Worm (Caenorhabditis elegans) whole organism, late embryonic: ENCODE measurements around the gene C25H3.1.

Experiments used
- C08G9.2 ChIP-seq: sonication (generic microtip); optimal IDR thresholded peaks from 2 replicates; lab custom pipeline; 2016; ENCODE audit warnings: mild to moderate bottlenecking, missing genetic modification characterization, moderate library complexity, missing compliant biosample characterization
- C38D4.7 ChIP-seq: fragments of 200-800 bp; sonication (Bioruptor generic); optimal IDR thresholded peaks from 2 replicates; lab custom pipeline; 2018; ENCODE audit warnings: mild to moderate bottlenecking, missing genetic modification characterization, moderate library complexity, missing compliant biosample characterization
- F13H6.1 ChIP-seq: sonication (generic microtip); optimal IDR thresholded peaks from 2 replicates; lab custom pipeline; 2016; ENCODE audit warnings: missing genetic modification characterization, missing compliant biosample characterization
- K09A11.1 ChIP-seq: sonication (generic microtip); optimal IDR thresholded peaks from 2 replicates; lab custom pipeline; 2017; ENCODE audit warnings: antibody characterized with exemption, mild to moderate bottlenecking, missing genetic modification characterization, missing compliant biosample characterization; ENCODE audit not compliant: insufficient read depth
- ahr-1 ChIP-seq: sonication (generic microtip); optimal IDR thresholded peaks from 2 replicates; lab custom pipeline; 2016; ENCODE audit warnings: missing genetic modification characterization, missing compliant biosample characterization
- ceh-14 ChIP-seq: sonication (generic microtip); optimal IDR thresholded peaks from 2 replicates; lab custom pipeline; 2016; ENCODE audit warnings: missing genotype, missing genetic modification characterization, missing compliant biosample characterization
- ceh-2 ChIP-seq: sonication (generic microtip); optimal IDR thresholded peaks from 2 replicates; lab custom pipeline; 2016; ENCODE audit warnings: missing genotype, missing genetic modification characterization, missing compliant biosample characterization
- ceh-24 ChIP-seq: sonication (generic microtip); optimal IDR thresholded peaks from 2 replicates; lab custom pipeline; 2016; ENCODE audit warnings: mild to moderate bottlenecking, missing genetic modification characterization, missing compliant biosample characterization
- ceh-30 ChIP-seq: fragments of 150-350 bp; optimal IDR thresholded peaks from 2 replicates; lab custom pipeline; 2014; ENCODE audit warnings: missing biosample characterization, missing genetic modification characterization
- ceh-31 ChIP-seq: sonication (generic microtip); optimal IDR thresholded peaks from 2 replicates; lab custom pipeline; 2016; ENCODE audit warnings: missing genetic modification characterization, missing compliant biosample characterization
- ceh-48 ChIP-seq: sonication (generic microtip); optimal IDR thresholded peaks from 2 replicates; lab custom pipeline; 2016; ENCODE audit warnings: missing genetic modification characterization, inconsistent platforms, missing compliant biosample characterization
- dmd-4 ChIP-seq: sonication (generic microtip); optimal IDR thresholded peaks from 2 replicates; lab custom pipeline; 2016; ENCODE audit warnings: borderline replicate concordance, missing genetic modification characterization, missing compliant biosample characterization
- elt-4 ChIP-seq: sonication (generic microtip); optimal IDR thresholded peaks from 2 replicates; lab custom pipeline; 2016; ENCODE audit warnings: missing genetic modification characterization, missing compliant biosample characterization
- ets-4 ChIP-seq: sonication (generic microtip); optimal IDR thresholded peaks from 2 replicates; lab custom pipeline; 2016; ENCODE audit warnings: missing genetic modification characterization, missing compliant biosample characterization
- eyg-1 ChIP-seq: sonication (generic microtip); optimal IDR thresholded peaks from 2 replicates; lab custom pipeline; 2016; ENCODE audit warnings: missing genotype, missing genetic modification characterization, missing compliant biosample characterization
- hlh-15 ChIP-seq: sonication (generic microtip); optimal IDR thresholded peaks from 2 replicates; lab custom pipeline; 2016; ENCODE audit warnings: missing genetic modification characterization, missing compliant biosample characterization
- hlh-30 ChIP-seq: sonication (generic microtip); optimal IDR thresholded peaks from 2 replicates; lab custom pipeline; 2017; ENCODE audit warnings: antibody characterized with exemption, missing genetic modification characterization, missing compliant biosample characterization; ENCODE audit not compliant: insufficient read depth
- hlh-6 ChIP-seq: sonication (generic microtip); optimal IDR thresholded peaks from 2 replicates; lab custom pipeline; 2016; ENCODE audit warnings: missing genotype, missing genetic modification characterization, missing compliant biosample characterization
- lin-11 ChIP-seq: fragments of 200-800 bp; sonication (Bioruptor generic); optimal IDR thresholded peaks from 2 replicates; lab custom pipeline; 2018; ENCODE audit warnings: mild to moderate bottlenecking, missing genetic modification characterization, missing compliant biosample characterization
- madf-2 ChIP-seq: sonication (generic microtip); optimal IDR thresholded peaks from 2 replicates; lab custom pipeline; 2017; ENCODE audit warnings: missing genetic modification characterization, missing compliant biosample characterization
- nfya-1 ChIP-seq: sonication (generic microtip); optimal IDR thresholded peaks from 2 replicates; lab custom pipeline; 2017; ENCODE audit warnings: missing genetic modification characterization, mild to moderate bottlenecking, missing compliant biosample characterization, antibody characterized with exemption, moderate library complexity
- nhr-11 ChIP-seq: fragments of 150-350 bp; optimal IDR thresholded peaks from 2 replicates; lab custom pipeline; 2014; ENCODE audit warnings: missing biosample characterization, missing genetic modification characterization
- nhr-232 ChIP-seq: sonication (generic microtip); optimal IDR thresholded peaks from 2 replicates; lab custom pipeline; 2016; ENCODE audit warnings: missing genetic modification characterization, missing compliant biosample characterization
- pat-9 ChIP-seq: fragments of 200-800 bp; sonication (Bioruptor generic); optimal IDR thresholded peaks from 2 replicates; lab custom pipeline; 2018; ENCODE audit warnings: mild to moderate bottlenecking, missing genetic modification characterization, moderate library complexity, missing compliant biosample characterization
- pqm-1 ChIP-seq: sonication (generic microtip); optimal IDR thresholded peaks from 2 replicates; lab custom pipeline; 2016; ENCODE audit warnings: missing genetic modification characterization, missing compliant biosample characterization
- ref-2 ChIP-seq: sonication (generic microtip); optimal IDR thresholded peaks from 2 replicates; lab custom pipeline; 2016; ENCODE audit warnings: missing genetic modification characterization, missing compliant biosample characterization
- rnt-1 ChIP-seq: sonication (generic microtip); optimal IDR thresholded peaks from 2 replicates; lab custom pipeline; 2016; ENCODE audit warnings: missing genetic modification characterization, missing compliant biosample characterization
- sdc-2 ChIP-seq: sonication (generic microtip); optimal IDR thresholded peaks from 2 replicates; lab custom pipeline; 2016; ENCODE audit warnings: missing genotype, missing genetic modification characterization, missing compliant biosample characterization
- sox-2 ChIP-seq: fragments of 200-800 bp; sonication (Bioruptor generic); IDR thresholded peaks from 2 replicates; pipeline ENCODE4 v1.3.6; 2022; ENCODE audit warnings: missing genetic modification reagents, missing genetic modification characterization, missing compliant biosample characterization
- sox-4 ChIP-seq: sonication (generic microtip); optimal IDR thresholded peaks from 2 replicates; lab custom pipeline; 2017; ENCODE audit warnings: mild to moderate bottlenecking, missing genetic modification characterization, inconsistent platforms, missing compliant biosample characterization
- tbx-2 ChIP-seq: sonication (generic microtip); optimal IDR thresholded peaks from 2 replicates; lab custom pipeline; 2016; ENCODE audit warnings: missing genetic modification characterization, missing compliant biosample characterization
- tbx-7 ChIP-seq: sonication (generic microtip); optimal IDR thresholded peaks from 2 replicates; lab custom pipeline; 2016; ENCODE audit warnings: missing genotype, missing genetic modification characterization, missing compliant biosample characterization
- unc-55 ChIP-seq: sonication (generic microtip); optimal IDR thresholded peaks from 2 replicates; lab custom pipeline; 2017; ENCODE audit warnings: missing biosample characterization, missing genetic modification reagents, missing genetic modification characterization
- zip-5 ChIP-seq: sonication (generic microtip); optimal IDR thresholded peaks from 2 replicates; lab custom pipeline; 2016; ENCODE audit warnings: missing genetic modification characterization, missing compliant biosample characterization

The C25H3.1 gene

DNA sequence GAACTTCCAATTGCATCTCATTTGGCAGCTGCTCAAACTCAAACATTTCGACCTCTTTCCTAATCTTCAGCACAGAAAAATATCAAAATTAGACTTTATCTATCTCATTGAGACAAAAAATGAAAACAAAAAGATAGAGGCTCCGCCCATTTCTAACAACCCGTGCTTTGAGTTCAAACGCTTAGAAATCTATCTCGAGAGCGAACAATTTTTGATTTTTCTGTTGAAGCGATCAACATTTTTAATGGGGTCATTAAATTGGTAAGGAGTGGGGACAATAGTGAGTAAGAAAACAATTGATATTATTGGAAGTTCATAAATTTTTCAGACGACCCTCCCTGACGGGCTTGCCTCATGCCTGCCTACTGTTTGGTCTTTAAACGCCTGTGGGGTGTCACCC lies at the start of gene C25H3.1, which contains the start of gene C25H3.10:
TSS of gene C25H3.1 (plus strand) at position 203 of the 400 bp plus-strand sequence.
TSS of gene C25H3.10 (minus strand) at position 101 of the 400 bp plus-strand sequence.
- TF ChIP-seq unc-55 (GFP tag; lab: Kevin White, UChicago) (no peak), C08G9.2 (tag; lab: Kevin White, UChicago) (no peak), nhr-232 (no peak), dmd-4 (tag; lab: Kevin White, UChicago) (no peak), eyg-1 (tag; lab: Kevin White, UChicago) (no peak)

DNA sequence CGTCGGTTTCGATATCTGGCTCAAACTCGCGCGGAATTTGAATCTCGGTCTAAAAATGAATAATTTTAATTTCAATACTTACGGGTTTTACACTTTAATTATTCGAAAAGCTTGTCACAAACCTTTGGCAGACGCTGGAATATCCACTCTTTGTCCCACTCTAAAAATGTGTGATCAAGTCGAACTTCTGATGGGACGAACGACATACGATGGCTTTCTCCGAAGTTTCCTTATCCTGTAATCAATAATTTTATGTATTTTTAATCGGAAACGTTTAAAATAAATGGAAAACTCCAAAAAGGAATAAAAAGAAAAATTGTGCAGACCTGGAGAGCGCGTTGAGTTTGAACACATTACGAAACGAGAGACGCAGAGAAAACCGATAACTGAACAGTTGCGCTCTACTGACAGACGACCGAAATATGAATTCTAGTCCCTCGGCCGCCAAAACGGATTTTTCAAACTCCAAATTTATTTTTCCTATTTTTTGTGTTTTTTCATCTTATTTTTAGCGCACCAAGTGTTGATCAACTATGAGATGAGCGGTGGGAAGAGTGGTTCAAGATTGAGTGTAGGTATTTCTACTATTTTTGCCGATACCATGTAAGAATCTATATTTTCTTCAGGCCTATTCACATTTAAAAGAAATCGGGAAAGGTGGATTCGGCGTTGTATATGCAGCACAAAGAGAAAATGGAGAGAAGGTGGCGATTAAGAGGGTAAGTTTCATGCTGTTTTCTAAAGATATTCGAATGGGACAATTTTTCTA lies 49.5 kb upstream of the C25H3.1 start, which contains the start of the genes sam-4, F59E12.17 and zyg-1:
TSS of gene sam-4 (minus strand) at position 51 of the 769 bp plus-strand sequence.
TSS of gene F59E12.17 (minus strand) at position 235 of the 769 bp plus-strand sequence.
TSS of gene zyg-1 (plus strand) at position 513 of the 769 bp plus-strand sequence.
- TF ChIP-seq madf-2 (tag; lab: Kevin White, UChicago) (no peak), K09A11.1 (no peak), hlh-30 (no peak), ceh-48 (tag; lab: Kevin White, UChicago) (peak; percentile 28), nhr-11 (tag; lab: Kevin White, UChicago) (no peak), C38D4.7 (GFP tag; lab: Kevin White, UChicago) (no peak), zip-5 (tag; lab: Kevin White, UChicago) (peak; percentile 20), hlh-15 (tag; lab: Kevin White, UChicago) (no peak), sox-4 (tag; lab: Kevin White, UChicago) (no peak), rnt-1 (peak; percentile 72), C08G9.2 (tag; lab: Kevin White, UChicago) (peak; percentile 66), tbx-2 (tag; lab: Kevin White, UChicago) (peak; percentile 70), ceh-14 (tag; lab: Kevin White, UChicago) (peak; percentile 29), ets-4 (peak; percentile 83), lin-11 (no peak), pat-9 (tag; lab: Kevin White, UChicago) (no peak), tbx-7 (tag; lab: Kevin White, UChicago) (peak; percentile 11), F13H6.1 (tag; lab: Kevin White, UChicago) (peak; percentile 20), ref-2 (tag; lab: Kevin White, UChicago) (peak; percentile 38), sox-2 (no peak), ceh-31 (tag; lab: Kevin White, UChicago) (peak; percentile 90), ceh-2 (tag; lab: Kevin White, UChicago) (peak; percentile 78), sdc-2 (tag; lab: Kevin White, UChicago) (no peak), ceh-24 (tag; lab: Kevin White, UChicago) (no peak), nfya-1 (peak; percentile 54), hlh-6 (tag; lab: Kevin White, UChicago) (no peak)

DNA sequence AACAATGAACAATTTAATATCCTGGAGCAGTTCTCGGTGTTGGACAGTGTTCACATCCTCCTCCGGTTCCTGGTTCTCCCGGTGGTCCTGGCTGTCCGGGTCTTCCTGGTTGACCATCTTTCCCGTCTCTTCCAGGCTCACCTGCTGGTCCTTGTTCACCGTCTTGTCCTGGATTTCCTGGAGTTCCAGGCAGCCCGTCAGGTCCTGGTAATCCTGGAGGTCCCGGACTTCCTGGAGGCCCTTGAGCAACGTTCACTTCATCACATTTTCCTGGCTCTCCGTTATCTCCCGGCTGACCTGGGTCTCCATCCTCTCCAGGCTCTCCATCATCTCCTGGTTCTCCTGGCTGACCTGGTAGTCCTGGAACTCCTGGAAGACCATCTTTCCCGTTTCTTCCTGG lies 47.4 kb upstream of the C25H3.1 start:
- TF ChIP-seq pqm-1 (no peak), sdc-2 (tag; lab: Kevin White, UChicago) (no peak), nhr-11 (tag; lab: Kevin White, UChicago) (no peak), ceh-30 (tag; lab: Kevin White, UChicago) (no peak)

DNA sequence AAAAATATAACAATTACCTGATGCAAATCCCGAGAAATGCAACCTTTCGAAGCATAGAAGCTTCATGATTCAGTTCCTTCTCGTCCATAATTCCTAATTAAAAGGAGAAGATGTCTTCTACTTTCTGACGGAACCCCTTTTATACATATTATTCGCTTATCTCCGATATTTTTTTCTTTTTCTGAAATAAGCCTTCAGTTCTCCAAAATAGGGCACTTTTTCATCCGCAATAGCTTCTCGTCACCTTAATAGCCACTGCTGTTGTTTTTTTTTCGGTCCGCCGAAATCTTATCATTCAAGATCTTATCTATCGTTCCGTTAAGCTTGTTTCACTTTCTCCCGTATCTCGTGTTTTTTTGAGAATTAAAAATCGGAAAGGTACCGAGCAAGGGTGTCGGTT lies 46.5 kb upstream of the C25H3.1 start, which contains the start of gene bli-2:
TSS of gene bli-2 (minus strand) at position 101 of the 400 bp plus-strand sequence.
- TF ChIP-seq nhr-232 = no peak
- TF ChIP-seq tbx-2 (tag; lab: Kevin White, UChicago) = no peak
- no peak for TF ChIP-seq elt-4 (tag; lab: Kevin White, UChicago)
- TF ChIP-seq ahr-1 (tag; lab: Kevin White, UChicago) = no peak
